Worm (Caenorhabditis elegans) whole organism, young adult: ENCODE results near the gene Y75B8A.19.

Experiments used
- F55B11.4 ChIP-seq: sonication (generic microtip); optimal IDR thresholded peaks from 2 replicates; lab custom pipeline; 2016; ENCODE audit warnings: missing compliant biosample characterization, missing genetic modification characterization, borderline replicate concordance; ENCODE audit not compliant: insufficient read depth
- K11D2.4 ChIP-seq: fragments of 200-800 bp; sonication (Bioruptor generic); IDR thresholded peaks from 2 replicates; pipeline ENCODE4 v1.3.6; 2022; ENCODE audit warnings: missing genetic modification reagents, missing genetic modification characterization, missing compliant biosample characterization
- ZK185.1 ChIP-seq: sonication (generic microtip); optimal IDR thresholded peaks from 2 replicates; lab custom pipeline; 2016; ENCODE audit warnings: mild to moderate bottlenecking, missing genetic modification characterization, missing compliant biosample characterization; ENCODE audit not compliant: poor library complexity, severe bottlenecking
- ceh-79 ChIP-seq: sonication (generic microtip); optimal IDR thresholded peaks from 2 replicates; lab custom pipeline; 2017; ENCODE audit warnings: mild to moderate bottlenecking, missing genetic modification characterization, missing compliant biosample characterization
- egrh-3 ChIP-seq: fragments of 200-800 bp; sonication (Bioruptor generic); IDR thresholded peaks from 2 replicates; pipeline ENCODE4 v1.3.6; 2022; ENCODE audit warnings: missing genetic modification reagents, missing genetic modification characterization, missing compliant biosample characterization
- hmg-1.2 ChIP-seq: fragments of 200-800 bp; sonication (Bioruptor generic); IDR thresholded peaks from 2 replicates; pipeline ENCODE4 v1.3.6; 2022; ENCODE audit warnings: missing genetic modification reagents, missing genetic modification characterization, missing compliant biosample characterization
- lin-54 ChIP-seq: fragments of 200-800 bp; sonication (Bioruptor generic); optimal IDR thresholded peaks from 2 replicates; lab custom pipeline; 2018; ENCODE audit warnings: mild to moderate bottlenecking, missing genetic modification characterization, missing compliant biosample characterization
- snpc-1.3 ChIP-seq: sonication (generic microtip); optimal IDR thresholded peaks from 2 replicates; lab custom pipeline; 2017; ENCODE audit warnings: missing genetic modification characterization, mild to moderate bottlenecking, missing compliant biosample characterization, antibody characterized with exemption, moderate library complexity, missing genotype, missing genetic modification reagents; ENCODE audit not compliant: insufficient read depth
- unc-62 ChIP-seq: fragments of 150-350 bp; optimal IDR thresholded peaks from 2 replicates; lab custom pipeline; 2014; ENCODE audit warnings: missing biosample characterization, missing genetic modification reagents, missing genetic modification characterization
- ztf-26 ChIP-seq: sonication (generic microtip); optimal IDR thresholded peaks from 2 replicates; lab custom pipeline; 2017; ENCODE audit warnings: missing genetic modification characterization, missing compliant biosample characterization

- no peak for TF ChIP-seq F55B11.4 (tag; lab: Kevin White, UChicago)
- TF ChIP-seq egrh-3 (GFP tag; lab: Robert Waterston, UW): no peak
- TF ChIP-seq K11D2.4: no peak
- TF ChIP-seq lin-54 (GFP tag; lab: Kevin White, UChicago): no peak
- no peak for TF ChIP-seq ZK185.1
- no peak for TF ChIP-seq ztf-26 (tag; lab: Kevin White, UChicago)
- TF ChIP-seq snpc-1.3 (tag; lab: Kevin White, UChicago): no peak
- no peak for TF ChIP-seq hmg-1.2 (GFP tag; lab: Robert Waterston, UW)
- TF ChIP-seq ceh-79 (tag; lab: Kevin White, UChicago): no peak
- TF ChIP-seq unc-62 (GFP tag; lab: Kevin White, UChicago): no peak
These were observed 43.4 kb downstream of the Y75B8A.19 start for ce11 chrIII:12269807-12270206.
